Fruit fly (Drosophila melanogaster) whole organism, embryonic: ENCODE measurements around the gene CG7366.

ENCODE experiments used
- Ada2b ChIP-seq: fragments of 200-800 bp; sonication (Bioruptor generic); IDR thresholded peaks from 2 replicates; pipeline ENCODE4 v1.3.6; 2022; ENCODE audit warnings: missing biosample characterization, missing genetic modification characterization
- Asciz ChIP-seq: fragments of 200-800 bp; sonication (Bioruptor generic); optimal IDR thresholded peaks from 2 replicates; lab custom pipeline; 2017; ENCODE audit warnings: missing biosample characterization, mild to moderate bottlenecking, missing genetic modification characterization, missing genetic modification reagents
- Atf3 ChIP-seq: fragments of 200-800 bp; sonication (Bioruptor generic); optimal IDR thresholded peaks from 3 replicates; lab custom pipeline; 2016; ENCODE audit warnings: missing biosample characterization, missing genetic modification characterization
- B-H2 ChIP-seq: fragments of 200-800 bp; sonication (Bioruptor generic); optimal IDR thresholded peaks from 2 replicates; lab custom pipeline; 2018; ENCODE audit warnings: missing biosample characterization, mild to moderate bottlenecking, missing genetic modification characterization
- CG10462 ChIP-seq: fragments of 200-800 bp; sonication (Bioruptor generic); optimal IDR thresholded peaks from 2 replicates; lab custom pipeline; 2016; ENCODE audit warnings: missing biosample characterization, missing genetic modification characterization
- CG10543 ChIP-seq: fragments of 200-800 bp; sonication (Bioruptor generic); optimal IDR thresholded peaks from 3 replicates; lab custom pipeline; 2017; ENCODE audit warnings: missing biosample characterization, mild to moderate bottlenecking, missing genetic modification characterization, moderate library complexity
- CG11695 ChIP-seq: fragments of 200-800 bp; sonication (Bioruptor generic); IDR thresholded peaks from 3 replicates; pipeline ENCODE4 v1.3.6; 2022; ENCODE audit warnings: missing biosample characterization, missing genetic modification characterization
- CG1529 ChIP-seq: fragments of 200-800 bp; sonication (Bioruptor generic); optimal IDR thresholded peaks from 3 replicates; lab custom pipeline; 2018; ENCODE audit warnings: missing biosample characterization, missing genetic modification characterization
- CG17568 ChIP-seq: fragments of 200-800 bp; sonication (Bioruptor generic); optimal IDR thresholded peaks from 2 replicates; lab custom pipeline; 2018; ENCODE audit warnings: missing biosample characterization, mild to moderate bottlenecking, missing genetic modification characterization, moderate library complexity
- CG17802 ChIP-seq: fragments of 200-800 bp; sonication (Bioruptor generic); optimal IDR thresholded peaks from 2 replicates; lab custom pipeline; 2018; ENCODE audit warnings: missing biosample characterization, mild to moderate bottlenecking, missing genetic modification characterization, moderate library complexity
- CG1832 ChIP-seq: fragments of 200-800 bp; sonication (Bioruptor generic); optimal IDR thresholded peaks from 2 replicates; lab custom pipeline; 2017; ENCODE audit warnings: missing biosample characterization, mild to moderate bottlenecking, missing genetic modification characterization, inconsistent platforms
- CG2202 ChIP-seq: fragments of 200-800 bp; sonication (Bioruptor generic); optimal IDR thresholded peaks from 2 replicates; lab custom pipeline; 2018; ENCODE audit warnings: missing biosample characterization, mild to moderate bottlenecking, missing genetic modification characterization
- CG2712 ChIP-seq: fragments of 200-800 bp; optimal IDR thresholded peaks from 3 replicates; lab custom pipeline; 2019; ENCODE audit warnings: missing biosample characterization, mild to moderate bottlenecking, missing genetic modification characterization, moderate library complexity
- CG2889 ChIP-seq: fragments of 200-800 bp; sonication (Bioruptor generic); IDR thresholded peaks from 3 replicates; pipeline ENCODE4 v1.3.6; 2022; ENCODE audit warnings: missing biosample characterization, missing genetic modification characterization
- CG5180 ChIP-seq: fragments of 200-800 bp; sonication (Bioruptor generic); optimal IDR thresholded peaks from 3 replicates; lab custom pipeline; 2017; ENCODE audit warnings: missing biosample characterization, missing genetic modification characterization, mild to moderate bottlenecking, moderate library complexity, missing genetic modification reagents
- CG6175 ChIP-seq: fragments of 200-800 bp; sonication (Bioruptor generic); IDR thresholded peaks from 3 replicates; pipeline ENCODE4 v1.3.6; 2022; ENCODE audit warnings: missing biosample characterization, missing genetic modification characterization
- CG8359 ChIP-seq: fragments of 200-800 bp; sonication (Bioruptor generic); optimal IDR thresholded peaks from 2 replicates; lab custom pipeline; 2017; ENCODE audit warnings: missing biosample characterization, mild to moderate bottlenecking, missing genetic modification characterization, borderline replicate concordance
- CG8478 ChIP-seq: fragments of >200 bp; optimal IDR thresholded peaks from 2 replicates; lab custom pipeline; 2018
- Dek ChIP-seq: fragments of 200-800 bp; sonication (Bioruptor generic); optimal IDR thresholded peaks from 3 replicates; lab custom pipeline; 2019; ENCODE audit warnings: missing biosample characterization, mild to moderate bottlenecking, missing genetic modification characterization, moderate library complexity
- Dfd ChIP-seq, 2 experiments: fragments of >200 bp; optimal IDR thresholded peaks; 2 replicates each; lab custom pipeline; 2017; ENCODE audit warnings: missing biosample characterization in 2 of 2, missing genetic modification characterization in 2 of 2
- Dip2 ChIP-seq: fragments of 200-800 bp; sonication (Bioruptor generic); IDR thresholded peaks from 2 replicates; pipeline ENCODE4 v1.3.6; 2022; ENCODE audit warnings: missing biosample characterization, missing genetic modification characterization
- Drgx ChIP-seq: fragments of 200-800 bp; sonication (Bioruptor generic); IDR thresholded peaks from 2 replicates; pipeline ENCODE4 v1.3.6; 2022; ENCODE audit warnings: missing biosample characterization, missing genetic modification characterization
- Fer3 ChIP-seq: fragments of 200-800 bp; sonication (Bioruptor generic); optimal IDR thresholded peaks from 2 replicates; lab custom pipeline; 2018; ENCODE audit warnings: missing biosample characterization, mild to moderate bottlenecking, missing genetic modification characterization, moderate library complexity
- GATAe ChIP-seq: fragments of 200-800 bp; sonication (Bioruptor generic); conservative IDR thresholded peaks from 2 replicates; pipeline ENCODE4 v1.3.6; 2022; ENCODE audit warnings: missing biosample characterization, missing genetic modification characterization
- Hr51 ChIP-seq, 2 experiments: fragments of 200-800 bp; sonication (Bioruptor generic); optimal IDR thresholded peaks; 2 replicates in 1 of 2; 3 replicates in 1 of 2; lab custom pipeline; 2016 to 2018; ENCODE audit warnings: missing biosample characterization in 2 of 2, missing genetic modification characterization in 2 of 2, mild to moderate bottlenecking in 1 of 2, moderate library complexity in 1 of 2
- Kr ChIP-seq: fragments of 200-800 bp; sonication (Bioruptor generic); optimal IDR thresholded peaks from 2 replicates; lab custom pipeline; 2017; ENCODE audit warnings: missing biosample characterization, mild to moderate bottlenecking, missing genetic modification characterization
- MTF-1 ChIP-seq: fragments of 200-800 bp; sonication (Bioruptor generic); optimal IDR thresholded peaks from 2 replicates; lab custom pipeline; 2018; ENCODE audit warnings: missing biosample characterization, mild to moderate bottlenecking, missing genetic modification characterization, borderline replicate concordance
- NFAT ChIP-seq: fragments of 200-800 bp; sonication (Bioruptor generic); IDR thresholded peaks from 2 replicates; pipeline ENCODE4 v1.3.6; 2022; ENCODE audit warnings: missing biosample characterization, missing genetic modification characterization
- Nf-YC ChIP-seq: fragments of 200-800 bp; optimal IDR thresholded peaks from 3 replicates; lab custom pipeline; 2019; ENCODE audit warnings: missing biosample characterization, mild to moderate bottlenecking, missing genetic modification characterization, moderate library complexity
- PHDP ChIP-seq: fragments of 200-800 bp; sonication (Bioruptor generic); optimal IDR thresholded peaks from 3 replicates; lab custom pipeline; 2018; ENCODE audit warnings: missing biosample characterization, mild to moderate bottlenecking, missing genetic modification characterization, moderate library complexity
- Rx ChIP-seq: fragments of 200-800 bp; sonication (Bioruptor generic); IDR thresholded peaks from 2 replicates; pipeline ENCODE4 v1.3.6; 2022; ENCODE audit warnings: missing biosample characterization, missing genetic modification characterization
- Ssrp ChIP-seq: fragments of 200-800 bp; sonication (Bioruptor generic); optimal IDR thresholded peaks from 2 replicates; lab custom pipeline; 2018; ENCODE audit warnings: missing biosample characterization, mild to moderate bottlenecking, missing genetic modification characterization, moderate library complexity
- Usf ChIP-seq: fragments of 200-800 bp; sonication (Bioruptor generic); optimal IDR thresholded peaks from 2 replicates; lab custom pipeline; 2017; ENCODE audit warnings: missing genotype, missing biosample characterization, missing genetic modification characterization
- ase ChIP-seq: fragments of 200-800 bp; sonication (Bioruptor generic); IDR thresholded peaks from 3 replicates; pipeline ENCODE4 v1.3.6; 2022; ENCODE audit warnings: missing biosample characterization, missing genetic modification characterization
- ato ChIP-seq: fragments of 200-800 bp; sonication (Bioruptor generic); IDR thresholded peaks from 2 replicates; pipeline ENCODE4 v1.3.6; 2022; ENCODE audit warnings: missing biosample characterization, missing genetic modification characterization; ENCODE audit not compliant: partially characterized antibody
- chinmo ChIP-seq: fragments of 200-800 bp; sonication (Bioruptor generic); IDR thresholded peaks from 4 replicates; pipeline ENCODE4 v1.3.6; 2022; ENCODE audit warnings: missing biosample characterization, missing genetic modification characterization; ENCODE audit not compliant: partially characterized antibody
- crc ChIP-seq: fragments of 200-800 bp; sonication (Bioruptor generic); optimal IDR thresholded peaks from 2 replicates; lab custom pipeline; 2016; ENCODE audit warnings: missing biosample characterization, missing genetic modification characterization
- croc ChIP-seq: fragments of 200-800 bp; sonication (Bioruptor generic); conservative IDR thresholded peaks from 3 replicates; pipeline ENCODE4 v1.3.6; 2022; ENCODE audit warnings: missing biosample characterization, missing genetic modification characterization
- dati ChIP-seq: fragments of 200-800 bp; sonication (Bioruptor generic); IDR thresholded peaks from 2 replicates; pipeline ENCODE4 v1.3.6; 2022; ENCODE audit warnings: missing biosample characterization, missing genetic modification characterization
- eve ChIP-seq, 2 experiments: fragments of >200 bp; optimal IDR thresholded peaks; 2 replicates each; lab custom pipeline; 2017; ENCODE audit warnings: missing biosample characterization in 2 of 2, missing genetic modification characterization in 2 of 2
- fru ChIP-seq: fragments of >200 bp; optimal IDR thresholded peaks from 2 replicates; lab custom pipeline; 2017
- gce ChIP-seq: fragments of 200-800 bp; sonication (Bioruptor generic); IDR thresholded peaks from 3 replicates; pipeline ENCODE4 v1.3.6; 2022; ENCODE audit warnings: missing biosample characterization, missing genetic modification characterization
- gro ChIP-seq: fragments of 200-800 bp; sonication (Bioruptor generic); optimal IDR thresholded peaks from 2 replicates; lab custom pipeline; 2016; ENCODE audit warnings: missing biosample characterization, missing genetic modification characterization
- ham ChIP-seq: fragments of 200-800 bp; sonication (Bioruptor generic); IDR thresholded peaks from 2 replicates; pipeline ENCODE4 v1.3.6; 2022; ENCODE audit warnings: missing biosample characterization, missing genetic modification characterization
- ind ChIP-seq: fragments of 200-800 bp; sonication (Bioruptor generic); optimal IDR thresholded peaks from 3 replicates; lab custom pipeline; 2016; ENCODE audit warnings: missing biosample characterization, missing genetic modification characterization
- p53 ChIP-seq: fragments of 200-800 bp; sonication (Bioruptor generic); optimal IDR thresholded peaks from 2 replicates; lab custom pipeline; 2016; ENCODE audit warnings: missing biosample characterization, missing genetic modification characterization
- prd ChIP-seq, 3 experiments: fragments of >200 bp in 2 of 3; fragments of 200-800 bp in 1 of 3; sonication (Bioruptor generic) in 1 of 3; optimal IDR thresholded peaks in 2 of 3; IDR thresholded peaks in 1 of 3; 2 replicates in 2 of 3; 3 replicates in 1 of 3; pipeline versions ENCODE4 v1.3.6 to Lab custom; 2017 to 2022; ENCODE audit warnings: missing biosample characterization in 1 of 3, missing genetic modification characterization in 1 of 3
- repo ChIP-seq: fragments of 200-800 bp; sonication (Bioruptor generic); optimal IDR thresholded peaks from 2 replicates; lab custom pipeline; 2016; ENCODE audit warnings: missing biosample characterization, missing genetic modification characterization
- row ChIP-seq: fragments of 200-800 bp; sonication (Bioruptor generic); IDR thresholded peaks from 3 replicates; pipeline ENCODE4 v1.3.6; 2022; ENCODE audit warnings: missing biosample characterization, missing genetic modification characterization
- tx ChIP-seq: fragments of 200-800 bp; sonication (Bioruptor generic); optimal IDR thresholded peaks from 2 replicates; lab custom pipeline; 2016; ENCODE audit warnings: missing biosample characterization, missing genetic modification characterization

Gene CG7366

DNA sequence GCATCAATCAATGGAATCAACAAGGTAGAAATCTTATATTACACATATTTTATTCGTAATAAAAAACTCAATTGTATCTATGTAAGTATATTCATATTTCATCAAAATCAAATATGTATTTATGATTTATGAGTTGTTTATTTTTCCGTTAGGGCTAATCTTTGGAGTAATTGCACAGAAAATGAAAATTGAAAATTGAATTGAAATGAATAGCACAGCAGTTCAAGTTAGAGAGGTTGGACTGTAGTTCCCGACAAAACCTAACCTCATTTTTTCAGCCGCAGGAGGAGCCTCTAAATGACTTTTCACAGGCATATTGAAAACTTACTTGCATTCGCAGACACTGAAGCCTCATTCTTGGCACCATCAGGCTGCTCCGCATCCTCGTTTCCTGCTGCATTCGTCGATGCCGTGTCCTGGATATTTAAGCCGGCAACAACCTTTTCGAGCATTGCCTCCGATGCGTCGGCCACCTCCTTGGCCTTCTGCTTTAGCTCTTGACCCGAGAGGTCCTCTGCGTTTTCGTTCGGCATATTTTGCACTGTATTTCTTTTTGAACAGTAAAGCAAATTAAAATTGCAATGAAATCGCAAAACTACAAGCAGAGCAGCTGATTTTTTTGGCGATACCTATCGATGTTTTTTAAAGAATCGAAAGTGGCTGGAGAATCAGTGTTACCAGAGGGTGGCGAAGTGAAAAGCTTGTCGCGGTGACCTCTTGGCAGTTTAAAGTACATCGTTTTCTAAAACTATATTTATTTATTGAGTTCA, 24.2 kb downstream of the CG7366 start, which contains the start of gene Nmt (continued):
- TF ChIP-seq row (GFP tag; lab: Robert Waterston, UW) (peak; percentile 71), Kr (GFP tag; lab: Kevin White, UChicago) (no peak), Ssrp (tag; lab: Kevin White, UChicago) (no peak), croc (GFP tag; lab: Robert Waterston, UW) (no peak), fru (no peak), CG8478 (lab: Kevin White, UChicago) (no peak), CG8359 (GFP tag; lab: Kevin White, UChicago) (no peak), CG11695 (GFP tag; lab: Robert Waterston, UW) (0 out of 3 replicates have a peak, but pooled peaks have one; percentile 6), NFAT (no peak), prd (optimal IDR thresholded peaks at IDR 0.05; lab: Kevin White, UChicago) (no peak), prd (GFP tag; IDR thresholded peaks at IDR 0.05; lab: Robert Waterston, UW) (peak; percentile 51; the same call in 1 of the 3 replicates), CG2889 (GFP tag; lab: Robert Waterston, UW) (0 out of 3 replicates have a peak, but pooled peaks have one; percentile 33), Dek (tag; lab: Kevin White, UChicago) (peak; percentile 17), gce (GFP tag; lab: Robert Waterston, UW) (no peak), PHDP (tag; lab: Kevin White, UChicago) (no peak), CG2712 (tag; lab: Kevin White, UChicago) (no peak), Nf-YC (tag; lab: Kevin White, UChicago) (no peak), ato (peak; percentile 70), crc (GFP tag; lab: Kevin White, UChicago) (no peak), Rx (GFP tag; lab: Robert Waterston, UW) (peak; percentile 55; the same call in 1 of the 2 replicates), CG17802 (tag; lab: Kevin White, UChicago) (no peak), GATAe (GFP tag; lab: Robert Waterston, UW) (no peak), ind (GFP tag; lab: Kevin White, UChicago) (peak; percentile 44), chinmo (peak; percentile 78; the same call in 3 of the 4 replicates), tx (GFP tag; lab: Kevin White, UChicago) (no peak), Dfd (GFP tag; optimal IDR thresholded peaks at IDR 0.05; lab: Kevin White, UChicago) (no peak), B-H2 (GFP tag; lab: Kevin White, UChicago) (no peak), CG5180 (GFP tag; lab: Kevin White, UChicago) (no peak), eve (GFP tag; optimal IDR thresholded peaks at IDR 0.05; lab: Kevin White, UChicago) (no peak), Usf (no peak), dati (GFP tag; lab: Robert Waterston, UW) (no peak), CG10462 (no peak), p53 (GFP tag; lab: Kevin White, UChicago) (no peak), Atf3 (GFP tag; lab: Kevin White, UChicago) (no peak), repo (no peak), CG2202 (tag; lab: Kevin White, UChicago) (no peak), Ada2b (GFP tag; lab: Robert Waterston, UW) (0 out of 2 replicates have a peak, but pooled peaks have one; percentile 36), ase (no peak), CG1529 (no peak), CG10543 (no peak), Dip2 (GFP tag; lab: Robert Waterston, UW) (no peak), MTF-1 (no peak), CG6175 (GFP tag; lab: Robert Waterston, UW) (no peak), CG1832 (GFP tag; lab: Kevin White, UChicago) (no peak), Drgx (GFP tag; lab: Robert Waterston, UW) (no peak), Asciz (GFP tag; lab: Kevin White, UChicago) (no peak), CG17568 (GFP tag; lab: Kevin White, UChicago) (no peak), ham (GFP tag; lab: Robert Waterston, UW) (no peak), gro (GFP tag; lab: Kevin White, UChicago) (no peak), Hr51 (GFP tag; optimal IDR thresholded peaks at IDR 0.05; lab: Kevin White, UChicago) (no peak), Fer3 (tag; lab: Kevin White, UChicago) (peak; percentile 39)
